Worm (Caenorhabditis elegans): ENCODE data around the gene C50B8.4.

The C50B8.4 gene

DNA sequence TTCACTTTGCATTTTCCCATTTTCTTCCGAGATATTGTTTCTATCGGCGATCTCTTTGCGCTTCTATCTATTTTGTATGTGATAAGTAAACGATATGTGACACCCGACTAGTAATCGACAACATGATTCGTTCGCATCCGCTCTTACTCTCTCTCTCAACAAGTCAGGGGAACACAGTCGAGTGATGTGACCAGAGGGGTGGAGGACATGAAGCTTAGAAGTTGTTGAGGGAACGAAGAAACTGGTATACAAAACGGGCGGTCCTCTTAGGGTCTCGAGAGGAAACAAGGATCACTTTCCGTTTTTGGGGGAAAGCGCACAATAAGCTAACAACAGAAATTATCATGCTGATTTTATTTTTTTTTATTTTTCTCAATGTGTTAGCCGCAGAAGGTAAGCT is 21.3 kb downstream of the C50B8.4 start, which contains the start of gene F53F4.4:
Gene F53F4.4 (plus strand): TSS at position 301 of the 400 bp plus-strand sequence.
- TF ChIP-seq dmd-4 (tag; optimal IDR thresholded peaks at IDR 0.05) (no peak), ztf-11 (tag; optimal IDR thresholded peaks at IDR 0.05) (no peak), mdl-1 (tag; optimal IDR thresholded peaks at IDR 0.05) (no peak), lin-11 (tag; optimal IDR thresholded peaks at IDR 0.05) (no peak), crh-2 (tag; optimal IDR thresholded peaks at IDR 0.05) (no peak), peb-1 (tag; optimal IDR thresholded peaks at IDR 0.05) (no peak), elt-3 (tag; optimal IDR thresholded peaks at IDR 0.05) (no peak), Y55F3AM.14 (GFP tag; optimal IDR thresholded peaks at IDR 0.05) (no peak), nhr-10 (tag; optimal IDR thresholded peaks at IDR 0.05) (no peak), nhr-237 (tag; optimal IDR thresholded peaks at IDR 0.05) (no peak), nhr-11 (tag; optimal IDR thresholded peaks at IDR 0.05) (no peak), mab-5 (tag; optimal IDR thresholded peaks at IDR 0.05) (no peak), F13H6.1 (tag; optimal IDR thresholded peaks at IDR 0.05) (no peak), nhr-25 (tag; optimal IDR thresholded peaks at IDR 0.05) (no peak), nhr-23 (tag; optimal IDR thresholded peaks at IDR 0.05) (no peak)

DNA sequence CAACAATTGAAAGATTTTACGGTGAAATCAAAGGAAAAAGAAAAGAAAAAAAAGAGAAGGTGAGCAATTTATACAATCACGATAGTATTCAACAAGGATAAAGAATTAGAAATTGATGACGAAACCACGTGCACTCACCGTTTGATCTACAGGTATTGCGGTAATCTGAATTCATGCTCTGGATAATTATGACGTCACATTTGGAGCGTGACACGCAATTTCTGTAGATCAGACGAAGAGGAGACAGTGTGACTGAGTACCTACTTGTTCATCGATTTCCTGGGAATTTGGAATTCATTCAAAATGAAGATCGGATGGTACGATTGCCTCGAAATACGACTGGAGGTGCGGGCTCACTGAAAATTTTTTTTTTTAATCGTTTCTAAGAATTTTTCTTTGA is 26.6 kb downstream of the C50B8.4 start:
- TF ChIP-seq elt-1 (tag; optimal IDR thresholded peaks at IDR 0.05) (no peak), nhr-11 (tag; optimal IDR thresholded peaks at IDR 0.05) (no peak), aly-2 (tag; optimal IDR thresholded peaks at IDR 0.05) (no peak)

DNA sequence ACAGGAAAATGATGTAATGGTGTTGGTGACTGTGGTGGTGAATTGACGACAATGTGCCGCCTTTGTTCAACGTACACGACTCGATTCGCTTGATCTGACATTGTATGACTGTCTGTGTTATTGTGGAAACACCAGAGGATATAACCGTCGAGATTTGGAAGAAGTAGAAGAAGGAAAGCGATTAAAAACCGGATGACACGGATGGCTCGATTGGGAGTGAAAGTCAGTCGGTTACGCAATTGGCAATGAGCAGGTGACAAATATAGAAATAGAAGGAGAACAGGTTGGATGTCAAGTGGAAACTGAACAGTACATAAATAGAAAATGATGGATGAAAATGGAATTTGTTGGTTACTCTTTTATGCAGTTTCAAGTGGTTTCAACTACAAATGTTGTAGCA is 29.1 kb downstream of the C50B8.4 start, which contains the start of gene rdy-2:
Gene rdy-2 (minus strand): TSS at position 101 of the 400 bp plus-strand sequence.
- TF ChIP-seq F13H6.1 (tag; optimal IDR thresholded peaks at IDR 0.05) (no peak), C34F6.9 (tag; optimal IDR thresholded peaks at IDR 0.05) (no peak), nhr-25 (tag; optimal IDR thresholded peaks at IDR 0.05) (no peak), skn-1 (tag; optimal IDR thresholded peaks at IDR 0.05) (no peak), lsy-2 (tag; optimal IDR thresholded peaks at IDR 0.05) (no peak), lin-13 (GFP tag; optimal IDR thresholded peaks at IDR 0.05) (no peak), nhr-11 (tag; optimal IDR thresholded peaks at IDR 0.05) (no peak), elt-1 (tag; optimal IDR thresholded peaks at IDR 0.05) (no peak), ztf-4 (tag; optimal IDR thresholded peaks at IDR 0.05) (no peak), Y55F3AM.14 (GFP tag; optimal IDR thresholded peaks at IDR 0.05) (no peak), gmeb-1 (tag; optimal IDR thresholded peaks at IDR 0.05) (no peak)

DNA sequence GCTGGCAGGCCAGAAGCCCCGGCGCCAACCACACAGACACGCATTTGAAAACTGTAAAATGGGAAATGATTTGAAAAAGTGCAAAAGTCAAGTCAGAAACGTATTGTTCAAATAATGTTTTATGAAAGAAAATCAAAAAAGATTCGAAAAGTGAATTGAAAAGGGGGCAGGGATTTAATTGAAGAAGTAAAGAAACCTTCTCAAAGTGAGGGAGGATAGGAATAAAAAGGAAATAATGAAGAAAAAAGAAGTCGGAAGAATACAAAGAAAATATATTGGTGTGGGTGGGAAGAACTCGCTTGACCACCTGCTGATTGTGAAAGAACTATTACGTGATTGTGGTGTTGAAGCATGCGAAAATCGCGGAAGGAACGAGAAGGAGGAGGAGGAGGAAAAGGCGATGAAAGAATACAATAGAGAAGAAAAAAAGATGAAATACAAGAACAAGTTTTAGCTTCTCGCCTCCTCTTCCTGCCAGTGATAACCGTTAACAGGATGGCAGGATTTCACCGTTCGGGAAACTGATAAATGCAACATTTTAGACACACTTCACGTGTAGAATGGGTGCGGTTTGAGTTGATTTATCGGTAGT is 34.9 kb downstream of the C50B8.4 start, which contains the start of gene fmo-4:
Gene fmo-4 (minus strand): TSS at position 51 of the 592 bp plus-strand sequence.
- TF ChIP-seq egl-27 (tag; optimal IDR thresholded peaks at IDR 0.05) = no peak
- peak; percentile 9 for TF ChIP-seq nhr-25 (tag; optimal IDR thresholded peaks at IDR 0.05)
- TF ChIP-seq Y55F3AM.14 (GFP tag; optimal IDR thresholded peaks at IDR 0.05) = peak; percentile 33
- peak; percentile 71 for TF ChIP-seq nhr-21 (tag; optimal IDR thresholded peaks at IDR 0.05)
- TF ChIP-seq gmeb-1 (tag; optimal IDR thresholded peaks at IDR 0.05) = no peak
- TF ChIP-seq ztf-4 (tag; optimal IDR thresholded peaks at IDR 0.05) = no peak
- no peak for TF ChIP-seq unc-62 (GFP tag; optimal IDR thresholded peaks at IDR 0.05)

DNA sequence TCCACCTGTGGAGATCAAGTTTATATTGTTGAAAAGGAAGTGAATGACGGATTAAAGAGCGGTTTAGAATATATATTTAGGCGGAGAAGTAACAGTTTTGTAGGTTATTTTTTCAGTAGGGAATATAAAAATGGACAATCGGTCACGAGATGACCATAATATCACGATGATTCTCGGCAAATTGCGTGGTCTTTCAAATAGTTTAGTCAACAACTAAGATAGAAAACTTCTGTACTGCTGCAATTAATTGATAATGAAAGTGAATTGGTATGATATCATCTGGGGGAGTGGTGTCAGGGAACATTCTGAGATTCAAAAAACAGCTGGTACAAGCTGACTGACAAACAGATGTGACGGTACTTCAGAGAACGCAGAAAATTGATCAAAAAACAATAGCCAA is 36.7 kb downstream of the C50B8.4 start:
- TF ChIP-seq blmp-1 (tag; optimal IDR thresholded peaks at IDR 0.05; ENCODE audit: insufficient read depth) (peak; percentile 90), lin-13 (GFP tag; optimal IDR thresholded peaks at IDR 0.05) (no peak), peb-1 (tag; optimal IDR thresholded peaks at IDR 0.05) (no peak), nhr-25 (tag; optimal IDR thresholded peaks at IDR 0.05) (peak; percentile 36), crh-2 (tag; optimal IDR thresholded peaks at IDR 0.05) (peak; percentile 15), egl-27 (tag; optimal IDR thresholded peaks at IDR 0.05) (no peak), sma-3 (GFP tag; optimal IDR thresholded peaks at IDR 0.05) (peak; percentile 60), sma-9 (GFP tag; optimal IDR thresholded peaks at IDR 0.05) (peak; percentile 44), sma-9 (tag; optimal IDR thresholded peaks at IDR 0.05) (no peak)

DNA sequence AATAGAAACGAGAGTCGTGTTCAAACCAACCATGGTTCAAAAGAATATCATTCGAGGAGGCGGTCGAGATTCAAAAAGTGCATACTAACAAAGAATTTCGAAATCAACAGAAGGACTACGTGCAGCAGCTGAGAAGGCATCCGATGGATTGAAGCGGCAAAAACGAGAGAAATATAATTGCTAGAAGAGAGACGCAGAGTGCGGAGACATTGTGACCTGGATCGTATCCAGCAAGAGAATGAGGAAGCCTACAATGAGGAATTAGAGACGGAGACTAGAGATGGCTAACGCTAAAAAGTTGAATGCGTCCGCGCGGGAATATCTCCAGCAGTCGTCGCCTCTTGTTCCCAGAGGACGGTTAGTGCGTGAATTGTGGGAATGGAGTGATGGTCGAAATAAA is 38.0 kb downstream of the C50B8.4 start:
- TF ChIP-seq fos-1 (tag; optimal IDR thresholded peaks at IDR 0.05) (no peak), nhr-21 (tag; optimal IDR thresholded peaks at IDR 0.05) (peak; percentile 20)

Measured in whole organism, L2 larva.